Fruit fly (Drosophila melanogaster) whole organism, pupa: ENCODE data around the gene CG14965.

ENCODE experiments used
- CG13204 ChIP-seq: fragments of 200-800 bp; sonication (Bioruptor generic); optimal IDR thresholded peaks from 2 replicates; lab custom pipeline; 2018; ENCODE audit warnings: missing biosample characterization, mild to moderate bottlenecking, missing genetic modification characterization, moderate library complexity
- CG14655 ChIP-seq: fragments of 200-800 bp; sonication (Bioruptor generic); optimal IDR thresholded peaks from 3 replicates; lab custom pipeline; 2017; ENCODE audit warnings: mild to moderate bottlenecking, missing biosample characterization, missing genetic modification reagents, missing genetic modification characterization
- CG32121 ChIP-seq: fragments of 200-800 bp; sonication (Bioruptor generic); IDR thresholded peaks from 2 replicates; pipeline ENCODE4 v1.3.6; 2022; ENCODE audit warnings: missing biosample characterization, missing genetic modification characterization
- EcR ChIP-seq: fragments of 200-800 bp; sonication (Bioruptor generic); optimal IDR thresholded peaks from 3 replicates; lab custom pipeline; 2019; ENCODE audit warnings: missing biosample characterization, missing genetic modification characterization, mild to moderate bottlenecking, moderate library complexity, missing genetic modification reagents
- Pif1A ChIP-seq: fragments of 200-800 bp; sonication (Bioruptor generic); optimal IDR thresholded peaks from 3 replicates; lab custom pipeline; 2016; ENCODE audit warnings: missing biosample characterization, missing genetic modification characterization
- Snoo ChIP-seq: fragments of 200-800 bp; sonication (Bioruptor generic); optimal IDR thresholded peaks from 3 replicates; lab custom pipeline; 2017; ENCODE audit warnings: missing biosample characterization, mild to moderate bottlenecking, missing genetic modification characterization, inconsistent platforms
- gl ChIP-seq: fragments of 200-800 bp; sonication (Bioruptor generic); optimal IDR thresholded peaks from 2 replicates; lab custom pipeline; 2018; ENCODE audit warnings: missing biosample characterization, mild to moderate bottlenecking, missing genetic modification characterization

DNA sequence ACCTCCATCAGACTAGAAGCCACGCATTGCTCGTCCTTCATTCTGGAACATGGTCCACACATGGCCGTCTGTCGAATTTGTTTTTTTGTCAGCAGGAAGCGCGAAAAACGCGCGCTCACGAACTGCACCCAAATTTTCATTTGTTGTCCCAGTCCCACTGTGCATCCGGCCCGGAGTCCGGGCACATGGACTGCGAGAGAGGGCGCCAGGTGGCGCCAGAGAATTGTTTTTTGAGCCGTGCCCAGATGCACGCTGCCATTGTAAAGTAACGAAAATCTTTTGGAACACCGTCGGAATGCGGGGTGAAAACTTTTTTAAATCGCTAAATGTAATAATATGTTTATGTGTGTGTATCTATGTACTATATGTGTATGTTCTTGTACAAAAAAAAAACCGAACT, 34.6 kb downstream of the CG14965 start:
- TF ChIP-seq CG13204 (GFP tag; lab: Kevin White, UChicago) (no peak), CG14655 (GFP tag; lab: Kevin White, UChicago) (no peak), gl (tag; lab: Kevin White, UChicago) (no peak), EcR (no peak), Snoo (tag; lab: Kevin White, UChicago) (no peak), CG32121 (GFP tag; lab: Robert Waterston, UW) (no peak), Pif1A (GFP tag; lab: Kevin White, UChicago) (no peak)
